Worm (Caenorhabditis elegans) whole organism, L2 larva: Measurements from ENCODE around the gene parp-2.

ENCODE experiments used
- F13H6.1 ChIP-seq: sonication (generic microtip); optimal IDR thresholded peaks from 2 replicates; lab custom pipeline; 2016; ENCODE audit warnings: missing genetic modification characterization, missing compliant biosample characterization
- R02D3.7 ChIP-seq: fragments of 150-350 bp; optimal IDR thresholded peaks from 2 replicates; lab custom pipeline; 2014; ENCODE audit warnings: missing biosample characterization, missing genetic modification characterization
- alr-1 ChIP-seq: fragments of 150-350 bp; optimal IDR thresholded peaks from 2 replicates; lab custom pipeline; 2014; ENCODE audit warnings: missing biosample characterization, missing genetic modification characterization
- aly-2 ChIP-seq: fragments of 150-350 bp; optimal IDR thresholded peaks from 2 replicates; lab custom pipeline; 2014; ENCODE audit warnings: missing biosample characterization, missing genetic modification characterization
- ceh-16 ChIP-seq: fragments of 150-350 bp; optimal IDR thresholded peaks from 2 replicates; lab custom pipeline; 2014; ENCODE audit warnings: missing biosample characterization, missing genetic modification characterization
- ceh-82 ChIP-seq: fragments of 150-350 bp; optimal IDR thresholded peaks from 2 replicates; lab custom pipeline; 2014; ENCODE audit warnings: missing biosample characterization, missing genetic modification characterization
- crh-2 ChIP-seq: sonication (generic microtip); optimal IDR thresholded peaks from 2 replicates; lab custom pipeline; 2017; ENCODE audit warnings: missing biosample characterization, missing genetic modification characterization
- dmd-4 ChIP-seq: sonication (generic microtip); optimal IDR thresholded peaks from 2 replicates; lab custom pipeline; 2017; ENCODE audit warnings: missing biosample characterization, missing genetic modification characterization
- egl-27 ChIP-seq: sonication (generic microtip); optimal IDR thresholded peaks from 3 replicates; lab custom pipeline; 2017; ENCODE audit warnings: missing biosample characterization, missing genetic modification reagents, missing genetic modification characterization
- elt-1 ChIP-seq: fragments of 150-350 bp; optimal IDR thresholded peaks from 2 replicates; lab custom pipeline; 2014; ENCODE audit warnings: missing biosample characterization, missing genetic modification characterization
- lin-11 ChIP-seq: fragments of 150-350 bp; sonication (generic microtip); optimal IDR thresholded peaks from 2 replicates; lab custom pipeline; 2014; ENCODE audit warnings: missing biosample characterization, missing genetic modification characterization, inconsistent platforms, mixed read lengths
- lin-13 ChIP-seq: fragments of 150-350 bp; optimal IDR thresholded peaks from 2 replicates; lab custom pipeline; 2014; ENCODE audit warnings: missing biosample characterization, missing genetic modification reagents, missing genetic modification characterization
- mab-5 ChIP-seq: fragments of 150-350 bp; optimal IDR thresholded peaks from 2 replicates; lab custom pipeline; 2014; ENCODE audit warnings: missing biosample characterization, missing genetic modification characterization
- nhr-11 ChIP-seq: fragments of 150-350 bp; optimal IDR thresholded peaks from 2 replicates; lab custom pipeline; 2014; ENCODE audit warnings: missing biosample characterization, missing genetic modification characterization
- nhr-12 ChIP-seq: fragments of 150-350 bp; optimal IDR thresholded peaks from 2 replicates; lab custom pipeline; 2014; ENCODE audit warnings: missing biosample characterization, missing genetic modification characterization
- nhr-129 ChIP-seq: fragments of 150-350 bp; optimal IDR thresholded peaks from 2 replicates; lab custom pipeline; 2014; ENCODE audit warnings: missing biosample characterization, missing genetic modification characterization
- nhr-21 ChIP-seq: fragments of 150-350 bp; optimal IDR thresholded peaks from 2 replicates; lab custom pipeline; 2014; ENCODE audit warnings: missing biosample characterization, missing genetic modification characterization
- nhr-23 ChIP-seq: fragments of 150-350 bp; optimal IDR thresholded peaks from 2 replicates; lab custom pipeline; 2014; ENCODE audit warnings: missing biosample characterization, missing genetic modification reagents, missing genetic modification characterization
- nhr-237 ChIP-seq: fragments of 150-350 bp; optimal IDR thresholded peaks from 2 replicates; lab custom pipeline; 2014; ENCODE audit warnings: missing biosample characterization, missing genetic modification characterization
- nhr-25 ChIP-seq: fragments of 150-350 bp; sonication (generic microtip); optimal IDR thresholded peaks from 3 replicates; lab custom pipeline; 2014; ENCODE audit warnings: missing biosample characterization, missing genetic modification characterization
- nhr-6 ChIP-seq: fragments of 150-350 bp; optimal IDR thresholded peaks from 2 replicates; lab custom pipeline; 2014; ENCODE audit warnings: missing biosample characterization, missing genetic modification characterization
- nhr-77 ChIP-seq: fragments of 150-350 bp; optimal IDR thresholded peaks from 2 replicates; lab custom pipeline; 2014; ENCODE audit warnings: missing biosample characterization, missing genetic modification characterization
- peb-1 ChIP-seq: fragments of 150-350 bp; optimal IDR thresholded peaks from 2 replicates; lab custom pipeline; 2014; ENCODE audit warnings: missing biosample characterization, missing genetic modification characterization
- sem-4 ChIP-seq: fragments of 150-350 bp; optimal IDR thresholded peaks from 2 replicates; lab custom pipeline; 2014; ENCODE audit warnings: missing biosample characterization, missing genetic modification reagents, missing genetic modification characterization
- skn-1 ChIP-seq: sonication (generic microtip); optimal IDR thresholded peaks from 2 replicates; lab custom pipeline; 2017; ENCODE audit warnings: missing biosample characterization, missing genetic modification characterization
- sma-9 ChIP-seq, 2 experiments: fragments of 150-350 bp in 1 of 2; sonication (generic microtip) in 1 of 2; optimal IDR thresholded peaks; 2 replicates each; lab custom pipeline; 2014 to 2016; ENCODE audit warnings: missing genetic modification characterization in 2 of 2, mild to moderate bottlenecking in 1 of 2, missing biosample characterization in 1 of 2, missing compliant biosample characterization in 1 of 2, missing genetic modification reagents in 1 of 2, moderate library complexity in 1 of 2
- snpc-4 ChIP-seq: fragments of 150-350 bp; optimal IDR thresholded peaks from 2 replicates; lab custom pipeline; 2014; ENCODE audit warnings: missing biosample characterization, missing genetic modification characterization
- unc-39 ChIP-seq: fragments of 150-350 bp; optimal IDR thresholded peaks from 2 replicates; lab custom pipeline; 2014; ENCODE audit warnings: missing biosample characterization, missing genetic modification characterization
- unc-55 ChIP-seq: fragments of 150-350 bp; sonication (generic microtip); optimal IDR thresholded peaks from 3 replicates; lab custom pipeline; 2014; ENCODE audit warnings: missing biosample characterization, missing genetic modification reagents, missing genetic modification characterization
- unc-62 ChIP-seq: fragments of 150-350 bp; optimal IDR thresholded peaks from 2 replicates; lab custom pipeline; 2014; ENCODE audit warnings: missing biosample characterization, missing genetic modification reagents, missing genetic modification characterization
- zag-1 ChIP-seq: fragments of 150-350 bp; optimal IDR thresholded peaks from 2 replicates; lab custom pipeline; 2014; ENCODE audit warnings: missing biosample characterization, missing genetic modification characterization
- ztf-4 ChIP-seq: fragments of 150-350 bp; optimal IDR thresholded peaks from 2 replicates; lab custom pipeline; 2014; ENCODE audit warnings: missing biosample characterization, missing genetic modification characterization

parp-2 gene

DNA sequence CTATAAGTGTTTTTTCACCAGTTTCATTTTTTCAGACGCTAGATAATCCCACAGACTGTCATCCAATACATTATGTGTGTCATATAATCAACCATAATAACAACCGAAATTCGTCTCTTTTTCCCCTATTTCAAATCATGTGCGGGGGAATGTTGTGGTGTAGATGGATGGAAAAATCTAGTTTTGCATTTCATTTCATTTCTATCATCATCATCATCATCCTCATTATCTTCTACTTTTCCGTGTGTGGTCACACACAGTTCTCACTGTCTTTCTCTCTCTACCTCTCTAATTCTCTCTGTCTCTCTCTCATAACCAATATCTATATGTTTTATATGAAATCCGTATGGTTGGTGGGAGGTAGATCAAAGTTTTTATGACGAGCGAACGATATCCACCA lies 19.4 kb upstream of the parp-2 start:
- TF ChIP-seq nhr-21 (tag; lab: Kevin White, UChicago): peak; percentile 31
- TF ChIP-seq nhr-25 (tag; lab: Kevin White, UChicago): peak; percentile 4
- TF ChIP-seq nhr-129 (tag; lab: Kevin White, UChicago): peak; percentile 17
- TF ChIP-seq unc-55 (GFP tag; lab: Kevin White, UChicago): no peak

DNA sequence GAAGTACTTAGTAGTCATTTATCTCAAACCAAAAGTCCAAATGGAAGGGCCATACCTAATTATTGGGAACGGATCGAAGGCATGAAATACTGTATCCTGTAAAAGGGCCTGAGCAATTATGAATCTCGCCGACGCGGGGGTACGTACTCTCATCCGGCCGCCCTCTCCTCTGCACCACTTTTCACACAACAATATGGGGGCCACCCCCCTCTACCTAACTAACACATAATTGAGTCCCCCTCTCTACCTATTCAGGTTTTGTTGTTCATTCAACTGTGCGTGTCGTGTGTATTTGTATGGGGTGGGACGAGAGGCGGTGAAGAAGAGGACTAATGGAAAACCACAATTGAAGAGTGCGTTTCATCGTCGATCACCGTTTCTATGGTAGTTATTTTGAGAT lies 18.4 kb upstream of the parp-2 start:
- TF ChIP-seq sma-9 (GFP tag; optimal IDR thresholded peaks at IDR 0.05; lab: Kevin White, UChicago) (no peak), sma-9 (tag; optimal IDR thresholded peaks at IDR 0.05; lab: Kevin White, UChicago) (no peak), zag-1 (tag; lab: Kevin White, UChicago) (no peak), nhr-129 (tag; lab: Kevin White, UChicago) (peak; percentile 8)

DNA sequence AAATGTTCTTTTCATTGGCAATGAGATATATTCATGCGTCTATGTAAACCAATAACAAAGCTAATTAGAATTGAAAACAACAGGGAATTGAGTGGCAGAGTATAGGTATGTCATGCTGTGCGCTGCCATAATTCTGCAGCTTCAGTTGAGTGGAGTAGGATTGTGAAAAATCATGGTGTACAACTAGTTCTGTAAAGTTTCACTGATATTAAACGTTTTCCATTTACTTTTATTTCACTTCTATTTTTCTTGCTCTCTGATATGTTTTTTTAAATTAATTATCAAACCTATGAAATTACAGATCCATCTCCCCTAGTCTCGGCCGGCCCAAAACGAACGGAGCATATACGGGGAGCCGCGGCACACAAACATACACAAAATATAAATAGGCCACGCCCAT lies 17.2 kb upstream of the parp-2 start, which contains the start of gene exc-7:
exc-7 (plus strand) TSS at position 301 of the 400 bp plus-strand sequence.
- no peak for TF ChIP-seq ceh-16
- no peak for TF ChIP-seq aly-2
- no peak for TF ChIP-seq ztf-4
- no peak for TF ChIP-seq unc-55 (GFP tag; lab: Kevin White, UChicago)
- no peak for TF ChIP-seq elt-1 (tag; lab: Kevin White, UChicago)
- no peak for TF ChIP-seq unc-39
- TF ChIP-seq nhr-12 (tag; lab: Kevin White, UChicago): no peak
- no peak for TF ChIP-seq snpc-4
- no peak for TF ChIP-seq lin-11 (tag; lab: Kevin White, UChicago)
- TF ChIP-seq egl-27 (tag; lab: Kevin White, UChicago): no peak
- no peak for TF ChIP-seq nhr-129 (tag; lab: Kevin White, UChicago)
- TF ChIP-seq sem-4 (tag; lab: Kevin White, UChicago): no peak
- TF ChIP-seq skn-1 (tag; lab: Kevin White, UChicago): no peak
- no peak for TF ChIP-seq unc-62 (GFP tag; lab: Kevin White, UChicago)
- TF ChIP-seq sma-9 (GFP tag; optimal IDR thresholded peaks at IDR 0.05; lab: Kevin White, UChicago): no peak
- no peak for TF ChIP-seq sma-9 (tag; optimal IDR thresholded peaks at IDR 0.05; lab: Kevin White, UChicago)

DNA sequence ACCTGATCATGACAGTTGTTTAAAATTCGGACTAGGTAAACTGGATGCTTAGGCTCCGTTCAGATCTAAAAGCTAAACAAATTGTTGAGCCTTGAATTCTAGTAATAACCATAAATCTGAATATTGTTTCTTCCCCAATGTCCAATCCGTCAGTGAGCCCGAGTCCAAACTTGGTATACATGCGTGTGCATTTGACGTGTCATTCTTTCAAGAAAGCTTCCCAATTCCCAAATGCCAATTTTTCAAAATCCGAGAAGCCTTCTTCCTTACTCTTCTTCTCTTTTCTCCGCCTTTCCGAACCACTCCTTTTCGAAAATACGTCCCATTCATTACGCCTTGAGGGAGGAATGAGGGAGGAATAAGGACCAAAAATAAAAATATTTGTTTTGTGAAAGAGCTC lies 16.1 kb upstream of the parp-2 start:
- TF ChIP-seq F13H6.1: no peak
- peak; percentile 14 for TF ChIP-seq crh-2 (tag; lab: Kevin White, UChicago)
- TF ChIP-seq mab-5 (tag; lab: Kevin White, UChicago): peak; percentile 74
- TF ChIP-seq, all 48 proteins: peak for 2

DNA sequence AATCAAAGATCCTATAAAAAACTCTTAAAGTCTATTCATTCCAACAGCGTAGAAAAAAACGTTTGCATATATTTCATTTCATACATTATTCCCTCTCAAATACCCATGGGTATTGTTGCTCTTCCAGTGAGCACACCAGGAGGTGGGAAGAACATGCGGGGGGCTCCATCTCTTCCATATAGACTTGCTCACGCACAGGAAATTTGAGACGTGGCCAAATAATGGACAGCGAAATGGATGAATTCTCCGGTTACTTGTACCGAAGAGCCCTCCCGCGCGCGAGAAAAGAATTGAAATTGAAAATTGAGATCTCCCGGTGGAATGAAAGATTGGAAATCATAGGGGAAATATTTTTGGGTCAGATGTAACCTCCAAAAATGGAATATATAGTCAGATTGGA lies 15.2 kb upstream of the parp-2 start:
- TF ChIP-seq elt-1 (tag; lab: Kevin White, UChicago) (no peak), F13H6.1 (peak; percentile 6), crh-2 (tag; lab: Kevin White, UChicago) (no peak)

DNA sequence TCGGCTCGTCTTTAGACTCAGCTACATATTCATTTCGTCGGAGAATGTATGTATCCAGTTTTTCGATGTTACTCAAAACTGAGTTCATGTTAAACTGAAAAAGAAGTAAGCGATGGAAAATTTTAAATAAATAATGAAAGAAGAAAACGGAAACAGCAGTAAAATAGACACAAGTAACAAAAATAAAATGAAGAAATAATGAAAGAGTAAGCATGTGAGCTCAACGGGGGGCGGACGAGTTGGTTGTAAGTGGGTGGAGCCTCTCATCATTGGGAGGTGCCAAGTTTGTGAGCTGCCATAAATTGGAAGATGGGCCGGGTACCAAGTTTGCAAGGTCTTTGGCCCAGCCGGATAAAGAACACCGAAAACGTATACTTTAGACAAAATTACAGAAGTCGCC lies 9.4 kb upstream of the parp-2 start, which contains the start of gene wee-1.1:
wee-1.1 (minus strand) TSS at position 101 of the 400 bp plus-strand sequence.
- no peak for TF ChIP-seq nhr-23 (tag; lab: Kevin White, UChicago)
- no peak for TF ChIP-seq nhr-11 (tag; lab: Kevin White, UChicago)
- no peak for TF ChIP-seq R02D3.7 (tag; lab: Kevin White, UChicago)
- TF ChIP-seq crh-2 (tag; lab: Kevin White, UChicago): no peak
- no peak for TF ChIP-seq ceh-82 (tag; lab: Kevin White, UChicago)
- no peak for TF ChIP-seq elt-1 (tag; lab: Kevin White, UChicago)
- no peak for TF ChIP-seq mab-5 (tag; lab: Kevin White, UChicago)
- TF ChIP-seq lin-13 (GFP tag; lab: Kevin White, UChicago): no peak
- TF ChIP-seq alr-1 (tag; lab: Kevin White, UChicago): no peak
- TF ChIP-seq nhr-237 (tag; lab: Kevin White, UChicago): no peak
- no peak for TF ChIP-seq nhr-25 (tag; lab: Kevin White, UChicago)
- no peak for TF ChIP-seq nhr-77 (tag; lab: Kevin White, UChicago)
- TF ChIP-seq zag-1 (tag; lab: Kevin White, UChicago): no peak
- no peak for TF ChIP-seq dmd-4 (tag; lab: Kevin White, UChicago)
- TF ChIP-seq peb-1 (tag; lab: Kevin White, UChicago): no peak
- TF ChIP-seq nhr-6 (tag; lab: Kevin White, UChicago): no peak
